Fruit fly (Drosophila melanogaster) whole organism, embryonic: ENCODE data around the gene CG13029.

Experiments used
- Bgb ChIP-seq: fragments of 200-800 bp; sonication (Bioruptor generic); IDR thresholded peaks from 2 replicates; pipeline ENCODE4 v1.3.6; 2022; ENCODE audit warnings: missing biosample characterization, missing genetic modification characterization; ENCODE audit not compliant: partially characterized antibody
- Blimp-1 ChIP-seq: fragments of 200-800 bp; sonication (Bioruptor generic); optimal IDR thresholded peaks from 3 replicates; lab custom pipeline; 2018; ENCODE audit warnings: missing biosample characterization, missing genetic modification characterization, mild to moderate bottlenecking, moderate library complexity, missing genetic modification reagents
- CG10654 ChIP-seq: fragments of 200-800 bp; sonication (Bioruptor generic); optimal IDR thresholded peaks from 2 replicates; lab custom pipeline; 2016; ENCODE audit warnings: missing biosample characterization, missing genetic modification characterization
- CG11398 ChIP-seq: fragments of 200-800 bp; sonication (Bioruptor generic); optimal IDR thresholded peaks from 2 replicates; lab custom pipeline; 2016; ENCODE audit warnings: missing biosample characterization, missing genetic modification characterization
- CG12219 ChIP-seq: fragments of 200-800 bp; sonication (Bioruptor generic); optimal IDR thresholded peaks from 3 replicates; lab custom pipeline; 2018; ENCODE audit warnings: missing biosample characterization, mild to moderate bottlenecking, missing genetic modification characterization
- CG14050 ChIP-seq: fragments of 200-800 bp; sonication (Bioruptor generic); IDR thresholded peaks from 3 replicates; pipeline ENCODE4 v1.3.6; 2022; ENCODE audit warnings: missing biosample characterization, missing genetic modification characterization
- CG15073 ChIP-seq: fragments of 200-800 bp; sonication (Bioruptor generic); optimal IDR thresholded peaks from 2 replicates; lab custom pipeline; 2016; ENCODE audit warnings: missing biosample characterization, missing genetic modification characterization
- CG17328 ChIP-seq: fragments of 200-800 bp; sonication (Bioruptor generic); IDR thresholded peaks from 2 replicates; pipeline ENCODE4 v1.3.6; 2022; ENCODE audit warnings: missing biosample characterization, missing genetic modification characterization
- CG17568 ChIP-seq: fragments of 200-800 bp; sonication (Bioruptor generic); optimal IDR thresholded peaks from 2 replicates; lab custom pipeline; 2018; ENCODE audit warnings: missing biosample characterization, mild to moderate bottlenecking, missing genetic modification characterization, moderate library complexity
- CG17802 ChIP-seq: fragments of 200-800 bp; sonication (Bioruptor generic); optimal IDR thresholded peaks from 2 replicates; lab custom pipeline; 2018; ENCODE audit warnings: missing biosample characterization, mild to moderate bottlenecking, missing genetic modification characterization, moderate library complexity
- CG18011 ChIP-seq: fragments of 200-800 bp; sonication (Bioruptor generic); optimal IDR thresholded peaks from 2 replicates; lab custom pipeline; 2017; ENCODE audit warnings: missing biosample characterization, missing genetic modification characterization, mild to moderate bottlenecking, moderate library complexity, missing genotype
- CG18262 ChIP-seq: fragments of 200-800 bp; optimal IDR thresholded peaks from 3 replicates; lab custom pipeline; 2019; ENCODE audit warnings: missing biosample characterization, mild to moderate bottlenecking, missing genetic modification characterization, moderate library complexity
- CG18599 ChIP-seq: fragments of 200-800 bp; sonication (Bioruptor generic); optimal IDR thresholded peaks from 3 replicates; lab custom pipeline; 2017; ENCODE audit warnings: missing biosample characterization, missing genetic modification characterization, mild to moderate bottlenecking, moderate library complexity, missing genetic modification reagents
- CG2199 ChIP-seq: fragments of 200-800 bp; sonication (Bioruptor generic); IDR thresholded peaks from 3 replicates; pipeline ENCODE4 v1.3.6; 2022; ENCODE audit warnings: missing biosample characterization, missing genetic modification characterization
- CG2875 ChIP-seq: fragments of 200-800 bp; sonication (Bioruptor generic); optimal IDR thresholded peaks from 2 replicates; lab custom pipeline; 2017; ENCODE audit warnings: missing biosample characterization, mild to moderate bottlenecking, missing genetic modification characterization, missing genetic modification reagents
- CG30431 ChIP-seq: fragments of 200-800 bp; sonication (Bioruptor generic); optimal IDR thresholded peaks from 2 replicates; lab custom pipeline; 2017; ENCODE audit warnings: missing biosample characterization, missing genetic modification characterization
- CG3726 ChIP-seq: fragments of 200-800 bp; sonication (Bioruptor generic); IDR thresholded peaks from 3 replicates; pipeline ENCODE4, ENCODE4 v1.3.6; 2022; ENCODE audit warnings: missing biosample characterization, missing genetic modification characterization
- CG3838 ChIP-seq: fragments of 200-800 bp; sonication (Bioruptor generic); optimal IDR thresholded peaks from 3 replicates; lab custom pipeline; 2016; ENCODE audit warnings: missing biosample characterization, missing genetic modification characterization
- CG4360 ChIP-seq: fragments of 200-800 bp; sonication (Bioruptor generic); IDR thresholded peaks from 2 replicates; pipeline ENCODE4 v1.3.6; 2022; ENCODE audit warnings: missing biosample characterization, missing genetic modification characterization
- CG8765 ChIP-seq: fragments of 200-800 bp; sonication (Bioruptor generic); IDR thresholded peaks from 2 replicates; pipeline ENCODE4 v1.3.6; 2022; ENCODE audit warnings: missing biosample characterization, missing genetic modification characterization
- CG8924 ChIP-seq: fragments of 200-800 bp; optimal IDR thresholded peaks from 3 replicates; lab custom pipeline; 2019; ENCODE audit warnings: missing biosample characterization, mild to moderate bottlenecking, missing genetic modification characterization, moderate library complexity
- CkIIα-i1 ChIP-seq: fragments of 200-800 bp; sonication (Bioruptor generic); IDR thresholded peaks from 2 replicates; pipeline ENCODE4 v1.3.6; 2022; ENCODE audit warnings: missing biosample characterization, missing genetic modification characterization
- CoRest ChIP-seq: fragments of 200-800 bp; sonication (Bioruptor generic); optimal IDR thresholded peaks from 3 replicates; lab custom pipeline; 2018; ENCODE audit warnings: missing biosample characterization, mild to moderate bottlenecking, missing genetic modification characterization, moderate library complexity
- Dad ChIP-seq: fragments of 200-800 bp; sonication (Bioruptor generic); optimal IDR thresholded peaks from 3 replicates; lab custom pipeline; 2016; ENCODE audit warnings: missing biosample characterization, missing genetic modification characterization
- E2f2 ChIP-seq: fragments of 200-800 bp; sonication (Bioruptor generic); IDR thresholded peaks from 2 replicates; pipeline ENCODE4 v1.3.6; 2022; ENCODE audit warnings: missing biosample characterization, missing genetic modification characterization
- Gug ChIP-seq: fragments of 200-800 bp; sonication (Bioruptor generic); IDR thresholded peaks from 4 replicates; pipeline ENCODE4 v1.3.6; 2022; ENCODE audit warnings: missing biosample characterization, missing genetic modification characterization
- H2.0 ChIP-seq: fragments of 200-800 bp; sonication (Bioruptor generic); IDR thresholded peaks from 2 replicates; pipeline ENCODE4 v1.3.6; 2022; ENCODE audit warnings: missing biosample characterization, missing genetic modification characterization
- Neu2 ChIP-seq: fragments of 200-800 bp; sonication (Bioruptor generic); optimal IDR thresholded peaks from 3 replicates; lab custom pipeline; 2016; ENCODE audit warnings: missing biosample characterization, missing genetic modification characterization, borderline replicate concordance
- NfI ChIP-seq: fragments of 200-800 bp; sonication (Bioruptor generic); optimal IDR thresholded peaks from 3 replicates; lab custom pipeline; 2018; ENCODE audit warnings: missing biosample characterization, mild to moderate bottlenecking, missing genetic modification characterization, moderate library complexity
- Side ChIP-seq: fragments of 200-800 bp; sonication (Bioruptor generic); optimal IDR thresholded peaks from 2 replicates; lab custom pipeline; 2016; ENCODE audit warnings: missing biosample characterization, missing genetic modification characterization
- YL-1 ChIP-seq: fragments of 200-800 bp; sonication (Bioruptor generic); optimal IDR thresholded peaks from 3 replicates; lab custom pipeline; 2017; ENCODE audit warnings: missing biosample characterization, mild to moderate bottlenecking, missing genetic modification characterization
- ac ChIP-seq: fragments of 200-800 bp; sonication (Bioruptor generic); optimal IDR thresholded peaks from 3 replicates; lab custom pipeline; 2017; ENCODE audit warnings: missing biosample characterization, mild to moderate bottlenecking, missing genetic modification characterization
- ase ChIP-seq: fragments of 200-800 bp; sonication (Bioruptor generic); IDR thresholded peaks from 3 replicates; pipeline ENCODE4 v1.3.6; 2022; ENCODE audit warnings: missing biosample characterization, missing genetic modification characterization
- ash1 ChIP-seq: fragments of 200-800 bp; sonication (Bioruptor generic); optimal IDR thresholded peaks from 2 replicates; lab custom pipeline; 2018; ENCODE audit warnings: missing biosample characterization, mild to moderate bottlenecking, missing genetic modification characterization
- caup ChIP-seq: fragments of 200-800 bp; sonication (Bioruptor generic); optimal IDR thresholded peaks from 3 replicates; lab custom pipeline; 2017; ENCODE audit warnings: missing biosample characterization, mild to moderate bottlenecking, missing genetic modification characterization, moderate library complexity; ENCODE audit not compliant: severe bottlenecking
- chif ChIP-seq, 2 experiments: fragments of 200-800 bp; sonication (Bioruptor generic); optimal IDR thresholded peaks; 3 replicates each; lab custom pipeline; 2016; ENCODE audit warnings: missing biosample characterization in 2 of 2, missing genetic modification characterization in 2 of 2
- chn ChIP-seq: fragments of 200-800 bp; sonication (Bioruptor generic); optimal IDR thresholded peaks from 2 replicates; lab custom pipeline; 2016; ENCODE audit warnings: missing biosample characterization, missing genetic modification characterization
- dm ChIP-seq: fragments of 200-800 bp; sonication (Bioruptor generic); optimal IDR thresholded peaks from 3 replicates; lab custom pipeline; 2016; ENCODE audit warnings: missing biosample characterization, missing genetic modification characterization
- ewg ChIP-seq: fragments of 200-800 bp; sonication (Bioruptor generic); optimal IDR thresholded peaks from 3 replicates; lab custom pipeline; 2017; ENCODE audit warnings: mild to moderate bottlenecking, missing biosample characterization, missing genetic modification reagents, missing genetic modification characterization
- eyg ChIP-seq: fragments of 200-800 bp; sonication (Bioruptor generic); optimal IDR thresholded peaks from 3 replicates; lab custom pipeline; 2016; ENCODE audit warnings: missing biosample characterization, missing genetic modification characterization
- gcm2 ChIP-seq: fragments of 200-800 bp; sonication (Bioruptor generic); optimal IDR thresholded peaks from 2 replicates; lab custom pipeline; 2016; ENCODE audit warnings: missing biosample characterization, missing genetic modification characterization
- grn ChIP-seq: fragments of 200-800 bp; sonication (Bioruptor generic); optimal IDR thresholded peaks from 3 replicates; lab custom pipeline; 2017; ENCODE audit warnings: missing biosample characterization, missing genetic modification characterization
- hth ChIP-seq: fragments of >200 bp; optimal IDR thresholded peaks from 2 replicates; lab custom pipeline; 2017; ENCODE audit warnings: inconsistent platforms
- nmo ChIP-seq: fragments of 200-800 bp; sonication (Bioruptor generic); optimal IDR thresholded peaks from 2 replicates; lab custom pipeline; 2018; ENCODE audit warnings: missing biosample characterization, mild to moderate bottlenecking, missing genetic modification characterization, moderate library complexity
- odd ChIP-seq: fragments of 200-800 bp; sonication (Bioruptor generic); optimal IDR thresholded peaks from 2 replicates; lab custom pipeline; 2017; ENCODE audit warnings: missing biosample characterization, mild to moderate bottlenecking, missing genetic modification characterization
- onecut ChIP-seq: fragments of 200-800 bp; sonication (Bioruptor generic); IDR thresholded peaks from 2 replicates; pipeline ENCODE4 v1.3.6; 2022; ENCODE audit warnings: missing biosample characterization, missing genetic modification characterization
- p53 ChIP-seq: fragments of 200-800 bp; sonication (Bioruptor generic); optimal IDR thresholded peaks from 2 replicates; lab custom pipeline; 2016; ENCODE audit warnings: missing biosample characterization, missing genetic modification characterization
- pnt ChIP-seq: fragments of 200-800 bp; sonication (Bioruptor generic); optimal IDR thresholded peaks from 3 replicates; lab custom pipeline; 2016; ENCODE audit warnings: missing biosample characterization, missing genetic modification characterization
- shn ChIP-seq: fragments of 200-800 bp; sonication (Bioruptor generic); optimal IDR thresholded peaks from 3 replicates; lab custom pipeline; 2016; ENCODE audit warnings: missing biosample characterization, missing genetic modification characterization
- ttk ChIP-seq: fragments of 200-800 bp; sonication (Bioruptor generic); IDR thresholded peaks from 2 replicates; pipeline ENCODE4 v2.1.2; 2022; ENCODE audit warnings: missing biosample characterization, missing genetic modification characterization

CG13029 gene

DNA sequence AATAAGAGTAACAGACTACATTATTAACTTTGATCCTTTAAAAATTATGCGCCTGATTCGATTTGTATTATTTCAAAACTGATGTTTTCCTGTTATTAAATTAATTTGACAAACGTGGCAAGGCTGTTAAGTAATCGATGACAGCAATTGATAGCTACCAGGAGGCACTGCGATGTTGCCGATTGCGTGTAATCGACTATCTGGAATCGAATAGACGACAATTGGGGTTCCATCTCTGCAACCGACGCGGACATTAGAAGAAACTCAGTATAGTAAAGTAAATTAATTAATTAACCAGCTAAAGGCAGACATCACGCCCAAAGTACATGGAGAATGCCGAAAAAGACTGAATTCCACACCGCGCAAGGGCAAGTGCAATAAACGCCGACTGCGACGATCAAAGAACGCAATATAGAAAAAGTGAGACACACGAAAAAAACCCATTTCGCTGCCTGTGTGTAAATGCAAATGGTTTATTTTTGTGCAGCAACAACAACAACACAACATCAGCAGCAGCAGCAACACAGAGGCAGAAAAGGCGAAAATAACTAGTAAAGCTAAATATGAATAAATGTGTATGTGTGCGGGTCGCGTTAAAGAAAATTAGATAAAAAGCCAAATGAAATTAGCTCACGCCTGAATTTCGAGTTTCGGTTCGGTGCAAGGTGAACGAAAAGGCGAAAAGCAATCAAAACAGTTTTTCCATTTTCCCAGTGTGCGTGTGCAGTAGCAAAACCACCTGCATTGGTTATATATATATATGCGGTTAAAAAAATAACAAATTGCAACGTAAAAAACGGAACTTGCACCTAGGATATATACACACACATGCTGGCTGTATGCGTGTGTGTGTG lies 6.7 kb upstream of the CG13029 start, which contains the start of gene sina (continued):
- TF ChIP-seq Side = no peak
- no peak for TF ChIP-seq chn (GFP tag; lab: Kevin White, UChicago)
- TF ChIP-seq CG8765 (GFP tag; lab: Robert Waterston, UW) = no peak
- TF ChIP-seq CG3838 = no peak
- no peak for TF ChIP-seq ac (GFP tag; lab: Kevin White, UChicago)
- TF ChIP-seq CG11398 (GFP tag; lab: Kevin White, UChicago) = no peak
- TF ChIP-seq H2.0 (GFP tag; lab: Robert Waterston, UW) = no peak
- TF ChIP-seq ase = no peak
- TF ChIP-seq CG2199 = 0 out of 3 replicates have a peak, but pooled peaks have one; percentile 31
- no peak for TF ChIP-seq CG17568 (GFP tag; lab: Kevin White, UChicago)
- TF ChIP-seq CG17802 (tag; lab: Kevin White, UChicago) = no peak
- TF ChIP-seq grn (GFP tag; lab: Kevin White, UChicago) = no peak
- TF ChIP-seq caup (GFP tag; lab: Kevin White, UChicago) = no peak
- TF ChIP-seq CG4360 (GFP tag; lab: Robert Waterston, UW) = peak; percentile 86
- TF ChIP-seq Dad (GFP tag; lab: Kevin White, UChicago) = no peak
- TF ChIP-seq Neu2 (GFP tag; lab: Kevin White, UChicago) = peak; percentile 61
- TF ChIP-seq Blimp-1 = no peak
- TF ChIP-seq CG12219 (GFP tag; lab: Kevin White, UChicago) = no peak
- no peak for TF ChIP-seq chif (GFP tag; optimal IDR thresholded peaks at IDR 0.05; lab: Kevin White, UChicago)
- TF ChIP-seq hth (lab: Kevin White, UChicago) = no peak
- TF ChIP-seq onecut (GFP tag; lab: Robert Waterston, UW) = no peak
- no peak for TF ChIP-seq ttk
- TF ChIP-seq shn (GFP tag; lab: Kevin White, UChicago) = no peak
- TF ChIP-seq odd (GFP tag; lab: Kevin White, UChicago) = no peak
- no peak for TF ChIP-seq ewg
- no peak for TF ChIP-seq CG2875 (GFP tag; lab: Kevin White, UChicago)
- peak; percentile 78 for TF ChIP-seq YL-1
- peak; percentile 9 for TF ChIP-seq NfI (GFP tag; lab: Kevin White, UChicago)
- TF ChIP-seq gcm2 = no peak
- no peak for TF ChIP-seq CkIIα-i1
- TF ChIP-seq pnt (GFP tag; lab: Kevin White, UChicago) = no peak
- TF ChIP-seq CG14050 = no peak
- peak; percentile 84 for TF ChIP-seq E2f2 (GFP tag; lab: Robert Waterston, UW)
- TF ChIP-seq CG17328 (GFP tag; lab: Robert Waterston, UW) = no peak
- TF ChIP-seq dm (GFP tag; lab: Kevin White, UChicago) = peak; percentile 10
- TF ChIP-seq p53 (GFP tag; lab: Kevin White, UChicago) = no peak
- no peak for TF ChIP-seq eyg (GFP tag; lab: Kevin White, UChicago)
- TF ChIP-seq CG18011 = no peak
- peak; percentile 27 for TF ChIP-seq CG18599 (GFP tag; lab: Kevin White, UChicago)
- peak; percentile 59 for TF ChIP-seq nmo (GFP tag; lab: Kevin White, UChicago)
- no peak for TF ChIP-seq CG10654 (GFP tag; lab: Kevin White, UChicago)
- TF ChIP-seq ash1 (GFP tag; lab: Kevin White, UChicago) = no peak
- peak; percentile 88 for TF ChIP-seq Bgb
- peak; percentile 68 for TF ChIP-seq CoRest
- peak; percentile 19 for TF ChIP-seq CG18262
- no peak for TF ChIP-seq CG15073 (GFP tag; lab: Kevin White, UChicago)
- TF ChIP-seq Gug (GFP tag; lab: Robert Waterston, UW) = no peak
- TF ChIP-seq CG30431 (GFP tag; lab: Kevin White, UChicago) = no peak
- peak; percentile 65 for TF ChIP-seq CG8924 (tag; lab: Kevin White, UChicago)
- no peak for TF ChIP-seq CG3726
